Worm (Caenorhabditis elegans): ENCODE results near the gene T23G4.127.

DNA sequence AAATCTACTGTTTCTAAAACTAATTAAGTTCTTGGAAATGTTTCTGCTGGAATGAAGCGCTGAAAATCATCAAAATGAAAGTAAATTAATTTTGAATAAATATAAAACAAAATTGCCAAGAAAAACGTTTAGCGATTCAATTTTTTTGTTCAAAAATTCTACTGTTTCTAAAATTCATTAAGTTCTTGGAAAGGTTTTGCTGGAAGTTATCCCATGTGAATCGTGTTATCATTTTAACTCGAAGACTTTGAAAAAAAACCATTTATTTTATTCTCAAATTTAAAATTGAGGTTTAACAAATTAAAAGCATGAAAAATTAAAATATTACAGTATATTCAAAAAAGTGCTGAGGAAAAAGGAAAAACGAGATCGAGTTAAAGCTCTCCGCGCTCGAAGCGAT lies 13.7 kb downstream of the T23G4.127 start:
- TF ChIP-seq F37B4.10 (GFP tag; IDR thresholded peaks at IDR 0.05) (no peak), tbp1 (GFP tag; optimal IDR thresholded peaks at IDR 0.05) (no peak), akir-1 (GFP tag; optimal IDR thresholded peaks at IDR 0.05) (no peak), B0019.2 (GFP tag; conservative IDR thresholded peaks at IDR 0.05) (no peak)

Measured in whole organism, young adult.